Worm (Caenorhabditis elegans) whole organism, young adult: ENCODE data around the gene T06C12.12.

Experiments
- F57A8.1 ChIP-seq: fragments of 200-800 bp; sonication (Bioruptor generic); optimal IDR thresholded peaks from 2 replicates; lab custom pipeline; 2018; ENCODE audit warnings: mild to moderate bottlenecking, missing genetic modification characterization, moderate library complexity, missing compliant biosample characterization
- ets-4 ChIP-seq: fragments of 200-800 bp; sonication (Bioruptor generic); optimal IDR thresholded peaks from 2 replicates; lab custom pipeline; 2018; ENCODE audit warnings: mild to moderate bottlenecking, missing genetic modification characterization, missing compliant biosample characterization
- nfya-1 ChIP-seq: sonication (generic microtip); optimal IDR thresholded peaks from 2 replicates; lab custom pipeline; 2017; ENCODE audit warnings: antibody characterized with exemption, missing compliant biosample characterization, missing genetic modification characterization, borderline replicate concordance; ENCODE audit not compliant: insufficient read depth
- tlf-1 ChIP-seq: fragments of 200-800 bp; sonication (Bioruptor generic); optimal IDR thresholded peaks from 2 replicates; lab custom pipeline; 2018; ENCODE audit warnings: mild to moderate bottlenecking, missing genetic modification characterization, missing compliant biosample characterization
- unc-130 ChIP-seq: sonication (generic microtip); optimal IDR thresholded peaks from 2 replicates; lab custom pipeline; 2016; ENCODE audit warnings: missing genetic modification reagents, missing genetic modification characterization, missing compliant biosample characterization
- unc-62 ChIP-seq: fragments of 150-350 bp; optimal IDR thresholded peaks from 2 replicates; lab custom pipeline; 2014; ENCODE audit warnings: missing biosample characterization, missing genetic modification reagents, missing genetic modification characterization

ce11 chrV:15915307-15915706, 23.4 kb downstream of the T06C12.12 start:
- TF ChIP-seq nfya-1 (tag; lab: Kevin White, UChicago) (no peak), unc-62 (no peak), ets-4 (GFP tag; lab: Kevin White, UChicago) (no peak), unc-130 (no peak), F57A8.1 (no peak), tlf-1 (GFP tag; lab: Kevin White, UChicago) (no peak)
